Fruit fly (Drosophila melanogaster) whole organism, pupa: ENCODE results near the gene Pka-C1.

Experiments used
- CG10348 ChIP-seq: fragments of 200-800 bp; sonication (Bioruptor generic); IDR thresholded peaks from 2 replicates; pipeline ENCODE4 v1.3.6; 2022; ENCODE audit warnings: missing biosample characterization, missing genetic modification characterization
- CG12605 ChIP-seq: fragments of 200-800 bp; sonication (Bioruptor generic); IDR thresholded peaks from 2 replicates; pipeline ENCODE4 v1.3.6; 2022; ENCODE audit warnings: missing biosample characterization, missing genetic modification characterization
- CG13204 ChIP-seq: fragments of 200-800 bp; sonication (Bioruptor generic); optimal IDR thresholded peaks from 2 replicates; lab custom pipeline; 2018; ENCODE audit warnings: missing biosample characterization, mild to moderate bottlenecking, missing genetic modification characterization, moderate library complexity
- CG14655 ChIP-seq: fragments of 200-800 bp; sonication (Bioruptor generic); optimal IDR thresholded peaks from 3 replicates; lab custom pipeline; 2017; ENCODE audit warnings: mild to moderate bottlenecking, missing biosample characterization, missing genetic modification reagents, missing genetic modification characterization
- CG15710 ChIP-seq: fragments of 200-800 bp; sonication (Bioruptor generic); optimal IDR thresholded peaks from 2 replicates; lab custom pipeline; 2018; ENCODE audit warnings: missing biosample characterization, mild to moderate bottlenecking, missing genetic modification characterization, moderate library complexity
- CG17806 ChIP-seq: fragments of 200-800 bp; sonication (Bioruptor generic); optimal IDR thresholded peaks from 2 replicates; lab custom pipeline; 2018; ENCODE audit warnings: missing biosample characterization, mild to moderate bottlenecking, missing genetic modification characterization, moderate library complexity
- CG32121 ChIP-seq: fragments of 200-800 bp; sonication (Bioruptor generic); IDR thresholded peaks from 2 replicates; pipeline ENCODE4 v1.3.6; 2022; ENCODE audit warnings: missing biosample characterization, missing genetic modification characterization
- CG34367 ChIP-seq: fragments of 200-800 bp; sonication (Bioruptor generic); optimal IDR thresholded peaks from 2 replicates; lab custom pipeline; 2018; ENCODE audit warnings: missing biosample characterization, mild to moderate bottlenecking, missing genetic modification characterization
- CG4496 ChIP-seq: fragments of 200-800 bp; sonication (Bioruptor generic); IDR thresholded peaks from 3 replicates; pipeline ENCODE4 v1.3.6; 2022; ENCODE audit warnings: missing biosample characterization, missing genetic modification characterization
- CG8159 ChIP-seq: fragments of 200-800 bp; sonication (Bioruptor generic); optimal IDR thresholded peaks from 3 replicates; lab custom pipeline; 2018; ENCODE audit warnings: missing biosample characterization, mild to moderate bottlenecking, missing genetic modification characterization, moderate library complexity
- CG8301 ChIP-seq: fragments of 200-800 bp; sonication (Bioruptor generic); optimal IDR thresholded peaks from 2 replicates; lab custom pipeline; 2018; ENCODE audit warnings: missing biosample characterization, mild to moderate bottlenecking, missing genetic modification characterization
- CG9948 ChIP-seq: fragments of 200-800 bp; sonication (Bioruptor generic); optimal IDR thresholded peaks from 2 replicates; lab custom pipeline; 2018; ENCODE audit warnings: missing biosample characterization, mild to moderate bottlenecking, missing genetic modification characterization, moderate library complexity
- D1 ChIP-seq: fragments of 200-800 bp; sonication (Bioruptor generic); optimal IDR thresholded peaks from 2 replicates; lab custom pipeline; 2018; ENCODE audit warnings: missing biosample characterization, mild to moderate bottlenecking, missing genetic modification characterization, moderate library complexity
- EcR ChIP-seq: fragments of 200-800 bp; sonication (Bioruptor generic); optimal IDR thresholded peaks from 3 replicates; lab custom pipeline; 2019; ENCODE audit warnings: missing biosample characterization, missing genetic modification characterization, mild to moderate bottlenecking, moderate library complexity, missing genetic modification reagents
- Ets98B ChIP-seq: fragments of 200-800 bp; sonication (Bioruptor generic); IDR thresholded peaks from 2 replicates; pipeline ENCODE4 v1.3.6; 2022; ENCODE audit warnings: missing biosample characterization, missing genetic modification characterization
- Pif1A ChIP-seq: fragments of 200-800 bp; sonication (Bioruptor generic); optimal IDR thresholded peaks from 3 replicates; lab custom pipeline; 2016; ENCODE audit warnings: missing biosample characterization, missing genetic modification characterization
- Pif1B ChIP-seq: fragments of 200-800 bp; sonication (Bioruptor generic); optimal IDR thresholded peaks from 3 replicates; lab custom pipeline; 2016; ENCODE audit warnings: missing biosample characterization, missing genetic modification characterization
- Snoo ChIP-seq: fragments of 200-800 bp; sonication (Bioruptor generic); optimal IDR thresholded peaks from 3 replicates; lab custom pipeline; 2017; ENCODE audit warnings: missing biosample characterization, mild to moderate bottlenecking, missing genetic modification characterization, inconsistent platforms
- fd96Ca ChIP-seq: fragments of 200-800 bp; sonication (Bioruptor generic); IDR thresholded peaks from 3 replicates; pipeline ENCODE4 v1.3.6; 2022; ENCODE audit warnings: missing biosample characterization, missing genetic modification characterization
- gl ChIP-seq: fragments of 200-800 bp; sonication (Bioruptor generic); optimal IDR thresholded peaks from 2 replicates; lab custom pipeline; 2018; ENCODE audit warnings: missing biosample characterization, mild to moderate bottlenecking, missing genetic modification characterization
- rn ChIP-seq: fragments of 200-800 bp; sonication (Bioruptor generic); IDR thresholded peaks from 2 replicates; pipeline ENCODE4 v1.3.6; 2022; ENCODE audit warnings: missing biosample characterization, missing genetic modification characterization

Gene Pka-C1

dm6 chr2L:9693924-9694610 lies 5.0 kb downstream of the Pka-C1 start:
- TF ChIP-seq CG8301 (tag; lab: Kevin White, UChicago) (no peak), D1 (tag; lab: Kevin White, UChicago) (no peak), Pif1B (GFP tag; lab: Kevin White, UChicago) (no peak), fd96Ca (GFP tag; lab: Robert Waterston, UW) (no peak), CG4496 (GFP tag; lab: Robert Waterston, UW) (no peak), EcR (GFP tag; lab: Kevin White, UChicago) (no peak), rn (GFP tag; lab: Robert Waterston, UW) (no peak), CG9948 (tag; lab: Kevin White, UChicago) (no peak), CG14655 (GFP tag; lab: Kevin White, UChicago) (no peak), Ets98B (no peak), gl (tag; lab: Kevin White, UChicago) (no peak), CG8159 (tag; lab: Kevin White, UChicago) (no peak), CG32121 (GFP tag; lab: Robert Waterston, UW) (no peak), CG12605 (no peak), CG34367 (no peak)

DNA sequence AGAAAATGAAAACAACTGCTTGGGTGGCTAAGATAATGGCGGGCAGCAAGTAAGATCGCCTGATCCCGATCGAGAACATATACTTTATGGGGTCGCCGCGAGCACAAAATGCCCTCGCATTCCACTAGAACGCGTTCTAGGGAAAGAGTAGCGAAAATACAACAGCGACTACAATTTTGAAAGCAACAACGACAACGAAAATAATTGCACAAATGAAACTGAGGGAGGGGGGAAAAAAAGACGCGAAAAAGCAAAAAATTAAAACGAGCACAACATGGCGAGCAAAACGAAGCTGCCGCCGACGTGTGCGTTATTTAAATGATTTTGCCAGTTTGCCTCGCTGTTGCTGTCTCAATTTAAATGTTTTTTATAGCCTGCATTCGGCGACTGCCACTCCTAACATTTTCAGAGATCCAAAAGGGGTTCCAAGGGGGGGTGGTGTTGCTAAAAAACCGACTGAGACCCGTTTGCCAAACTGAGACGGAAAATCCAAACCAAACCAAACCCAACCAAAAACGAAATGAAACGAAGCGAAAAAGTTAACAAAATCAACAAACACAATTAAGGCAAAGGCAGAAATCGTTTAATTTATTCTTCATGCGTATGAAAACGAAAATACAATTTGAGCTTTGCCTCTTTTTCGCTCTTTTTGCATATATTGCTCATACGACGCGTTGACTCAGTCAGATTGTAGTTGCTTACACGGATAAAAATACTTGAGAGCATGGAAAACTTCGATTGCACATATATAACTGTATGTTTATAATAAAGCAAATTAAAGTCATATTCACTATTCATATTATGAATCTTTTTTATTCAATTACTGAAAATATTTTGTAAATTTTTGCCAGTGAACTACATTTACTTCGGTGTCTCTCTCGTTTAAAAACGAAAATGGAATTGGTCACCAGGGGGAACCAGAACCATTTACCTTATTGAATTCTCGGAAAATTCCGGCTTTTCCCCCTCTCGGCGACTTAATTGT lies 6.4 kb downstream of the Pka-C1 start:
- TF ChIP-seq CG12605 = peak; percentile 68
- peak; percentile 43 for TF ChIP-seq D1 (tag; lab: Kevin White, UChicago)
- peak; percentile 62 for TF ChIP-seq CG8159 (tag; lab: Kevin White, UChicago)
- no peak for TF ChIP-seq EcR (GFP tag; lab: Kevin White, UChicago)
- TF ChIP-seq CG32121 (GFP tag; lab: Robert Waterston, UW) = peak; percentile 92
- TF ChIP-seq Snoo (tag; lab: Kevin White, UChicago) = peak; percentile 58
- peak; percentile 44; the same call in 1 of the 2 replicates for TF ChIP-seq CG10348
- TF ChIP-seq CG14655 (GFP tag; lab: Kevin White, UChicago) = peak; percentile 36
- peak; percentile 51 for TF ChIP-seq CG17806 (tag; lab: Kevin White, UChicago)
- peak; percentile 55 for TF ChIP-seq CG8301 (tag; lab: Kevin White, UChicago)
- TF ChIP-seq Ets98B = peak; percentile 84
- TF ChIP-seq CG4496 (GFP tag; lab: Robert Waterston, UW) = peak; percentile 90
- peak; percentile 44 for TF ChIP-seq CG9948 (tag; lab: Kevin White, UChicago)
- peak; percentile 60 for TF ChIP-seq Pif1B (GFP tag; lab: Kevin White, UChicago)
- peak; percentile 59 for TF ChIP-seq CG15710 (tag; lab: Kevin White, UChicago)
- TF ChIP-seq fd96Ca (GFP tag; lab: Robert Waterston, UW) = peak; percentile 63; the same call in 2 of the 3 replicates
- TF ChIP-seq Pif1A (GFP tag; lab: Kevin White, UChicago) = peak; percentile 67
- no peak for TF ChIP-seq CG34367
- no peak for TF ChIP-seq CG13204 (GFP tag; lab: Kevin White, UChicago)
- peak; percentile 69 for TF ChIP-seq rn (GFP tag; lab: Robert Waterston, UW)
- TF ChIP-seq gl (tag; lab: Kevin White, UChicago) = peak; percentile 35

DNA sequence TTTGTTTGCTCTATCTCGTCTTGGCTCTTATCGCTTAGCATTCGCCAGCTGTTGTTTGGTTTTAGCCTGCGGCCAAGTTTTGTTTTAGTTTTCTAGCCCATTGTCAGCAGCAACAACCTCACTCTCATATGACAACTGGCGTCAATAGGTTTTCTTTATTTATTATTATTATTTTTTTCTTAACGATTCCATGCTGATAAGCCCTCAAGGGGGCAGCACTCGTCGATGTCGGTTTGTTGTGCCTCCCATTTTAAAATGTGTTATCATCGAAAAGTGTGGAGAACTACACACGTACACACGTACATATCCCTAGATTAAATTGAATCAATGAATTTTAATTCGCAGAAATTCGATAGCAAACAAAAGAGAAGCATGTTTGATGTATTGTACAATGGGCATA lies 7.9 kb downstream of the Pka-C1 start:
- no peak for TF ChIP-seq Snoo (tag; lab: Kevin White, UChicago)
- TF ChIP-seq CG12605 = 0 out of 2 replicates have a peak, but pooled peaks have one; percentile 25

dm6 chr2L:9690550-9691197 lies 8.4 kb downstream of the Pka-C1 start:
- TF ChIP-seq rn (GFP tag; lab: Robert Waterston, UW) (no peak), Ets98B (no peak), Pif1A (GFP tag; lab: Kevin White, UChicago) (no peak), CG10348 (no peak), CG4496 (GFP tag; lab: Robert Waterston, UW) (no peak), CG14655 (GFP tag; lab: Kevin White, UChicago) (no peak), EcR (GFP tag; lab: Kevin White, UChicago) (no peak)
- TF ChIP-seq, all 21 proteins: peak for 0

DNA sequence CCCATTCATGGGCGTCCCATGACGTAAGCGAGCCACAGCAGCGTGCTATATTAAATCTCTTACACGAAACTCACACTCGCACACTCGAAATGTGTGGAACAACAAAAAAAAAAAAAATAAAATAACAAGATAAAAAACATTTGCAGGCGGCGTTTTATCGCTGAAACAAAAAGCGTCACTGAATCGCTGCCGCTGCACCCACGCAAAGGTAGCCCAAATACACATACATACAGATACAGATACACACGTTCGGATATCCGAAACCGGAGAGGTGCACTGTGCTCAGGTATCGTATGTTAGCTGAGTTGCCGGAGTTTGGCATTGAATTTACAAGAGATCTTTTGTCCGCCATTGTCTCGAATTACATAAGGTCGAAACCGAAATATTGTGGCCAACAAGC lies 13.1 kb downstream of the Pka-C1 start:
- TF ChIP-seq CG34367 (no peak), gl (tag; lab: Kevin White, UChicago) (no peak), Pif1B (GFP tag; lab: Kevin White, UChicago) (no peak), CG12605 (no peak), Pif1A (GFP tag; lab: Kevin White, UChicago) (no peak), CG14655 (GFP tag; lab: Kevin White, UChicago) (no peak), Snoo (tag; lab: Kevin White, UChicago) (no peak), Ets98B (no peak), CG4496 (GFP tag; lab: Robert Waterston, UW) (no peak), fd96Ca (GFP tag; lab: Robert Waterston, UW) (no peak), D1 (tag; lab: Kevin White, UChicago) (no peak), CG32121 (GFP tag; lab: Robert Waterston, UW) (no peak), rn (GFP tag; lab: Robert Waterston, UW) (no peak), CG15710 (tag; lab: Kevin White, UChicago) (no peak), CG8301 (tag; lab: Kevin White, UChicago) (no peak), CG9948 (tag; lab: Kevin White, UChicago) (no peak), CG8159 (tag; lab: Kevin White, UChicago) (no peak), CG13204 (GFP tag; lab: Kevin White, UChicago) (no peak)
